Fruit fly (Drosophila melanogaster) whole organism, embryonic: ENCODE measurements around the gene CG5515.
A peak's percentile ranks its signal among the peaks of the same experiment; 100 is the strongest.

Experiments
- CG1024 ChIP-seq: fragments of 200-800 bp; sonication (Bioruptor generic); IDR thresholded peaks from 2 replicates; pipeline ENCODE4 v1.3.6; 2022; ENCODE audit warnings: missing biosample characterization, missing genetic modification characterization
- CG10565 ChIP-seq: fragments of 200-800 bp; sonication (Bioruptor generic); optimal IDR thresholded peaks from 3 replicates; lab custom pipeline; 2016; ENCODE audit warnings: missing biosample characterization, mild to moderate bottlenecking, missing genetic modification characterization
- CG11504 ChIP-seq: fragments of 200-800 bp; sonication (Bioruptor generic); optimal IDR thresholded peaks from 3 replicates; lab custom pipeline; 2019; ENCODE audit warnings: missing biosample characterization, mild to moderate bottlenecking, missing genetic modification characterization, moderate library complexity
- CG12104 ChIP-seq: fragments of 200-800 bp; sonication (Bioruptor generic); optimal IDR thresholded peaks from 3 replicates; lab custom pipeline; 2016; ENCODE audit warnings: missing biosample characterization, missing genetic modification characterization
- CG14014 ChIP-seq: fragments of 200-800 bp; sonication (Bioruptor generic); IDR thresholded peaks from 2 replicates; pipeline ENCODE4 v1.3.6; 2022; ENCODE audit warnings: missing biosample characterization, missing genetic modification characterization
- CG1602 ChIP-seq: fragments of 200-800 bp; sonication (Bioruptor generic); optimal IDR thresholded peaks from 3 replicates; lab custom pipeline; 2016; ENCODE audit warnings: missing biosample characterization, missing genetic modification characterization
- CG16815 ChIP-seq: fragments of 200-800 bp; sonication (Bioruptor generic); optimal IDR thresholded peaks from 3 replicates; lab custom pipeline; 2017; ENCODE audit warnings: missing biosample characterization, mild to moderate bottlenecking, missing genetic modification characterization
- CG17328 ChIP-seq: fragments of 200-800 bp; sonication (Bioruptor generic); IDR thresholded peaks from 2 replicates; pipeline ENCODE4 v1.3.6; 2022; ENCODE audit warnings: missing biosample characterization, missing genetic modification characterization
- CG17829 ChIP-seq: fragments of 200-800 bp; optimal IDR thresholded peaks from 2 replicates; lab custom pipeline; 2019; ENCODE audit warnings: missing biosample characterization, mild to moderate bottlenecking, missing genetic modification characterization, moderate library complexity
- CG18764 ChIP-seq: fragments of 200-800 bp; sonication (Bioruptor generic); optimal IDR thresholded peaks from 3 replicates; lab custom pipeline; 2016; ENCODE audit warnings: missing biosample characterization, missing genetic modification characterization
- CG2116 ChIP-seq: fragments of 200-800 bp; sonication (Bioruptor generic); optimal IDR thresholded peaks from 3 replicates; lab custom pipeline; 2018; ENCODE audit warnings: missing biosample characterization, mild to moderate bottlenecking, missing genetic modification characterization
- CG2202 ChIP-seq: fragments of 200-800 bp; sonication (Bioruptor generic); optimal IDR thresholded peaks from 2 replicates; lab custom pipeline; 2018; ENCODE audit warnings: missing biosample characterization, mild to moderate bottlenecking, missing genetic modification characterization
- CG2712 ChIP-seq: fragments of 200-800 bp; optimal IDR thresholded peaks from 3 replicates; lab custom pipeline; 2019; ENCODE audit warnings: missing biosample characterization, mild to moderate bottlenecking, missing genetic modification characterization, moderate library complexity
- CG31388 ChIP-seq: fragments of 200-800 bp; sonication (Bioruptor generic); optimal IDR thresholded peaks from 2 replicates; lab custom pipeline; 2016; ENCODE audit warnings: missing biosample characterization, missing genetic modification characterization
- CG3281 ChIP-seq: fragments of 200-800 bp; sonication (Bioruptor generic); optimal IDR thresholded peaks from 3 replicates; lab custom pipeline; 2017; ENCODE audit warnings: missing biosample characterization, mild to moderate bottlenecking, missing genetic modification characterization
- CG3407 ChIP-seq: fragments of 200-800 bp; sonication (Bioruptor generic); optimal IDR thresholded peaks from 2 replicates; lab custom pipeline; 2018; ENCODE audit warnings: missing biosample characterization, mild to moderate bottlenecking, missing genetic modification characterization
- CG3838 ChIP-seq: fragments of 200-800 bp; sonication (Bioruptor generic); optimal IDR thresholded peaks from 3 replicates; lab custom pipeline; 2016; ENCODE audit warnings: missing biosample characterization, missing genetic modification characterization
- CG4617 ChIP-seq: fragments of 200-800 bp; sonication (Bioruptor generic); optimal IDR thresholded peaks from 3 replicates; lab custom pipeline; 2016; ENCODE audit warnings: missing biosample characterization, missing genetic modification characterization, borderline replicate concordance
- CG4730 ChIP-seq: fragments of 200-800 bp; sonication (Bioruptor generic); IDR thresholded peaks from 2 replicates; pipeline ENCODE4 v1.3.6; 2022; ENCODE audit warnings: missing biosample characterization, missing genetic modification characterization
- CG4854 ChIP-seq: fragments of 200-800 bp; sonication (Bioruptor generic); optimal IDR thresholded peaks from 2 replicates; lab custom pipeline; 2016; ENCODE audit warnings: missing biosample characterization, missing genetic modification characterization, inconsistent platforms
- CG6654 ChIP-seq: fragments of 200-800 bp; sonication (Bioruptor generic); optimal IDR thresholded peaks from 2 replicates; lab custom pipeline; 2017; ENCODE audit warnings: missing biosample characterization, mild to moderate bottlenecking, missing genetic modification characterization
- CG6683 ChIP-seq: fragments of 200-800 bp; sonication (Bioruptor generic); optimal IDR thresholded peaks from 2 replicates; lab custom pipeline; 2017; ENCODE audit warnings: missing biosample characterization, mild to moderate bottlenecking, missing genetic modification characterization, missing genetic modification reagents
- CG8359 ChIP-seq: fragments of 200-800 bp; sonication (Bioruptor generic); optimal IDR thresholded peaks from 2 replicates; lab custom pipeline; 2017; ENCODE audit warnings: missing biosample characterization, mild to moderate bottlenecking, missing genetic modification characterization, borderline replicate concordance
- CG8478 ChIP-seq: fragments of >200 bp; optimal IDR thresholded peaks from 2 replicates; lab custom pipeline; 2018
- CG8944 ChIP-seq: fragments of 200-800 bp; sonication (Bioruptor generic); optimal IDR thresholded peaks from 3 replicates; lab custom pipeline; 2016; ENCODE audit warnings: missing biosample characterization, missing genetic modification characterization
- CoRest ChIP-seq: fragments of 200-800 bp; sonication (Bioruptor generic); optimal IDR thresholded peaks from 3 replicates; lab custom pipeline; 2018; ENCODE audit warnings: missing biosample characterization, mild to moderate bottlenecking, missing genetic modification characterization, moderate library complexity
- Gsc ChIP-seq: fragments of 200-800 bp; sonication (Bioruptor generic); IDR thresholded peaks from 2 replicates; pipeline ENCODE4 v1.3.6; 2022; ENCODE audit warnings: missing biosample characterization, missing genetic modification characterization
- HHEX ChIP-seq: fragments of 200-800 bp; sonication (Bioruptor generic); optimal IDR thresholded peaks from 3 replicates; lab custom pipeline; 2017; ENCODE audit warnings: missing biosample characterization, mild to moderate bottlenecking, missing genetic modification characterization, missing genetic modification reagents
- Hey ChIP-seq: fragments of 200-800 bp; sonication (Bioruptor generic); optimal IDR thresholded peaks from 3 replicates; lab custom pipeline; 2018; ENCODE audit warnings: missing biosample characterization, mild to moderate bottlenecking, missing genetic modification characterization
- HmgD ChIP-seq: fragments of 200-800 bp; sonication (Bioruptor generic); optimal IDR thresholded peaks from 3 replicates; lab custom pipeline; 2016; ENCODE audit warnings: missing biosample characterization, missing genetic modification characterization
- Myb ChIP-seq: fragments of 200-800 bp; sonication (Bioruptor generic); optimal IDR thresholded peaks from 2 replicates; lab custom pipeline; 2016; ENCODE audit warnings: missing biosample characterization, missing genetic modification characterization
- Oli ChIP-seq: fragments of 200-800 bp; sonication (Bioruptor generic); optimal IDR thresholded peaks from 2 replicates; lab custom pipeline; 2018; ENCODE audit warnings: missing biosample characterization, mild to moderate bottlenecking, missing genetic modification characterization, moderate library complexity
- Poxn ChIP-seq: fragments of 200-800 bp; sonication (Bioruptor generic); IDR thresholded peaks from 2 replicates; pipeline ENCODE4 v1.3.6; 2022; ENCODE audit warnings: missing biosample characterization, missing genetic modification characterization
- Ptx1 ChIP-seq: fragments of 200-800 bp; sonication (Bioruptor generic); IDR thresholded peaks from 2 replicates; pipeline ENCODE4 v1.3.6; 2022; ENCODE audit warnings: missing biosample characterization, missing genetic modification characterization
- Stat92E ChIP-seq, 3 experiments: fragments of >200 bp in 2 of 3; fragments of 200-800 bp in 1 of 3; sonication (Bioruptor generic) in 1 of 3; optimal IDR thresholded peaks; 2 replicates each; lab custom pipeline; 2017 to 2019; ENCODE audit warnings: missing biosample characterization in 3 of 3, missing genetic modification characterization in 3 of 3, mild to moderate bottlenecking in 1 of 3, moderate library complexity in 1 of 3
- Taf1 ChIP-seq: fragments of 200-800 bp; sonication (Bioruptor generic); IDR thresholded peaks from 2 replicates; pipeline ENCODE4 v1.3.6; 2022; ENCODE audit warnings: missing biosample characterization, missing genetic modification characterization
- ara ChIP-seq: fragments of 200-800 bp; sonication (Bioruptor generic); IDR thresholded peaks from 2 replicates; pipeline ENCODE4 v1.3.6; 2022; ENCODE audit warnings: missing biosample characterization, missing genetic modification characterization
- fd102C ChIP-seq: fragments of 200-800 bp; sonication (Bioruptor generic); optimal IDR thresholded peaks from 2 replicates; lab custom pipeline; 2018; ENCODE audit warnings: missing biosample characterization, mild to moderate bottlenecking, missing genetic modification characterization, moderate library complexity
- grn ChIP-seq: fragments of 200-800 bp; sonication (Bioruptor generic); optimal IDR thresholded peaks from 3 replicates; lab custom pipeline; 2017; ENCODE audit warnings: missing biosample characterization, missing genetic modification characterization
- gro ChIP-seq: fragments of 200-800 bp; sonication (Bioruptor generic); optimal IDR thresholded peaks from 2 replicates; lab custom pipeline; 2016; ENCODE audit warnings: missing biosample characterization, missing genetic modification characterization
- insv ChIP-seq, 2 experiments: fragments of 200-800 bp; sonication (Bioruptor generic); optimal IDR thresholded peaks; 3 replicates each; lab custom pipeline; 2016 to 2018; ENCODE audit warnings: missing biosample characterization in 2 of 2, missing genetic modification characterization in 2 of 2
- lmd ChIP-seq: fragments of 200-800 bp; sonication (Bioruptor generic); IDR thresholded peaks from 2 replicates; pipeline ENCODE4 v1.3.6; 2022; ENCODE audit warnings: missing biosample characterization, missing genetic modification characterization
- luna ChIP-seq: fragments of 200-800 bp; sonication (Bioruptor generic); optimal IDR thresholded peaks from 2 replicates; lab custom pipeline; 2016; ENCODE audit warnings: missing biosample characterization, missing genetic modification characterization
- onecut ChIP-seq: fragments of 200-800 bp; sonication (Bioruptor generic); IDR thresholded peaks from 2 replicates; pipeline ENCODE4 v1.3.6; 2022; ENCODE audit warnings: missing biosample characterization, missing genetic modification characterization
- prd ChIP-seq, 3 experiments: fragments of >200 bp in 2 of 3; fragments of 200-800 bp in 1 of 3; sonication (Bioruptor generic) in 1 of 3; optimal IDR thresholded peaks in 2 of 3; IDR thresholded peaks in 1 of 3; 2 replicates in 2 of 3; 3 replicates in 1 of 3; pipeline versions ENCODE4 v1.3.6 to Lab custom; 2017 to 2022; ENCODE audit warnings: missing biosample characterization in 1 of 3, missing genetic modification characterization in 1 of 3
- schlank ChIP-seq: fragments of 200-800 bp; sonication (Bioruptor generic); optimal IDR thresholded peaks from 2 replicates; lab custom pipeline; 2018; ENCODE audit warnings: missing biosample characterization, mild to moderate bottlenecking, missing genetic modification characterization
- slbo ChIP-seq: fragments of 200-800 bp; sonication (Bioruptor generic); IDR thresholded peaks from 2 replicates; pipeline ENCODE4 v1.3.6; 2022; ENCODE audit warnings: missing biosample characterization, missing genetic modification characterization
- sob ChIP-seq: fragments of 200-800 bp; sonication (Bioruptor generic); IDR thresholded peaks from 2 replicates; pipeline ENCODE4 v1.3.6; 2022; ENCODE audit warnings: missing biosample characterization, missing genetic modification characterization
- unc-4 ChIP-seq: fragments of 200-800 bp; sonication (Bioruptor generic); IDR thresholded peaks from 2 replicates; pipeline ENCODE4 v1.3.6; 2022; ENCODE audit warnings: missing biosample characterization, missing genetic modification characterization; ENCODE audit not compliant: partially characterized antibody
- z ChIP-seq: fragments of 200-800 bp; sonication (Bioruptor generic); IDR thresholded peaks from 3 replicates; pipeline ENCODE4 v1.3.6; 2022; ENCODE audit warnings: missing biosample characterization, missing genetic modification characterization

Gene CG5515

dm6 chr3R:24163556-24164022 is 25.1 kb downstream of the CG5515 start, which contains the start of gene Apc2 (continued):
- TF ChIP-seq CG14014 (peak; percentile 61), CG11504 (tag; lab: Kevin White, UChicago) (peak; percentile 74), HmgD (GFP tag; lab: Kevin White, UChicago) (no peak), CG8944 (GFP tag; lab: Kevin White, UChicago) (no peak), CG16815 (GFP tag; lab: Kevin White, UChicago) (peak; percentile 18), CG4730 (GFP tag; lab: Robert Waterston, UW) (0 out of 2 replicates have a peak, but pooled peaks have one; percentile 13), HHEX (GFP tag; lab: Kevin White, UChicago) (peak; percentile 1), Myb (peak; percentile 2), prd (optimal IDR thresholded peaks at IDR 0.05; lab: Kevin White, UChicago) (no peak), prd (GFP tag; IDR thresholded peaks at IDR 0.05; lab: Robert Waterston, UW) (peak; percentile 69), Stat92E (GFP tag; optimal IDR thresholded peaks at IDR 0.05; lab: Kevin White, UChicago) (peak in 1 of 3 experiments; percentile 24), CG17829 (tag; lab: Kevin White, UChicago) (peak; percentile 70), CG4617 (GFP tag; lab: Kevin White, UChicago) (no peak), CG10565 (GFP tag; lab: Kevin White, UChicago) (no peak), CG6654 (GFP tag; lab: Kevin White, UChicago) (no peak), CG31388 (no peak), CG3281 (GFP tag; lab: Kevin White, UChicago) (peak; percentile 55), CG8478 (lab: Kevin White, UChicago) (no peak), slbo (GFP tag; lab: Robert Waterston, UW) (peak; percentile 82), CG2202 (no peak), CG2712 (tag; lab: Kevin White, UChicago) (peak; percentile 73), grn (GFP tag; lab: Kevin White, UChicago) (no peak), CG2116 (GFP tag; lab: Kevin White, UChicago) (peak; percentile 58), z (GFP tag; lab: Robert Waterston, UW) (no peak), onecut (GFP tag; lab: Robert Waterston, UW) (0 out of 2 replicates have a peak, but pooled peaks have one; percentile 24), gro (GFP tag; lab: Kevin White, UChicago) (no peak), CG17328 (GFP tag; lab: Robert Waterston, UW) (peak; percentile 60), Oli (peak; percentile 57), schlank (tag; lab: Kevin White, UChicago) (no peak), CG3407 (no peak), CG1602 (GFP tag; lab: Kevin White, UChicago) (peak; percentile 60), lmd (peak; percentile 64), unc-4 (GFP tag; lab: Robert Waterston, UW) (peak; percentile 71; the same call in 1 of the 2 replicates), insv (GFP tag; optimal IDR thresholded peaks at IDR 0.05; lab: Kevin White, UChicago) (no peak), CG3838 (GFP tag; lab: Kevin White, UChicago) (peak; percentile 25), Taf1 (GFP tag; lab: Robert Waterston, UW) (0 out of 2 replicates have a peak, but pooled peaks have one; percentile 43), fd102C (GFP tag; lab: Kevin White, UChicago) (no peak), CG4854 (GFP tag; lab: Kevin White, UChicago) (peak; percentile 25), Hey (tag; lab: Kevin White, UChicago) (no peak), CG12104 (GFP tag; lab: Kevin White, UChicago) (peak; percentile 45), CG8359 (GFP tag; lab: Kevin White, UChicago) (no peak), sob (GFP tag; lab: Robert Waterston, UW) (no peak; the same call in 1 of the 2 replicates), CoRest (tag; lab: Kevin White, UChicago) (peak; percentile 80), Ptx1 (peak; percentile 70), Poxn (GFP tag; lab: Robert Waterston, UW) (no peak), CG6683 (GFP tag; lab: Kevin White, UChicago) (no peak), Gsc (no peak), CG18764 (GFP tag; lab: Kevin White, UChicago) (peak; percentile 13), ara (peak; percentile 55; the same call in 1 of the 2 replicates), CG1024 (no peak), luna (no peak)
